Fruit fly (Drosophila melanogaster) whole organism, embryonic: ENCODE data around the gene CG42579.

ENCODE experiments used
- Blimp-1 ChIP-seq: fragments of 200-800 bp; sonication (Bioruptor generic); optimal IDR thresholded peaks from 3 replicates; lab custom pipeline; 2018; ENCODE audit warnings: missing biosample characterization, missing genetic modification characterization, mild to moderate bottlenecking, moderate library complexity, missing genetic modification reagents
- CG12155 ChIP-seq: fragments of 200-800 bp; sonication (Bioruptor generic); optimal IDR thresholded peaks from 3 replicates; lab custom pipeline; 2016; ENCODE audit warnings: missing biosample characterization, missing genetic modification characterization
- CG12299 ChIP-seq: fragments of 200-800 bp; sonication (Bioruptor generic); optimal IDR thresholded peaks from 2 replicates; lab custom pipeline; 2018; ENCODE audit warnings: missing biosample characterization, mild to moderate bottlenecking, missing genetic modification characterization
- CG13296 ChIP-seq: fragments of 200-800 bp; sonication (Bioruptor generic); optimal IDR thresholded peaks from 3 replicates; lab custom pipeline; 2018; ENCODE audit warnings: missing biosample characterization, mild to moderate bottlenecking, missing genetic modification characterization
- CG14014 ChIP-seq: fragments of 200-800 bp; sonication (Bioruptor generic); IDR thresholded peaks from 2 replicates; pipeline ENCODE4 v1.3.6; 2022; ENCODE audit warnings: missing biosample characterization, missing genetic modification characterization
- CG15269 ChIP-seq: fragments of 200-800 bp; sonication (Bioruptor generic); optimal IDR thresholded peaks from 2 replicates; lab custom pipeline; 2018; ENCODE audit warnings: missing biosample characterization, mild to moderate bottlenecking, missing genetic modification characterization, moderate library complexity
- CG1529 ChIP-seq: fragments of 200-800 bp; sonication (Bioruptor generic); optimal IDR thresholded peaks from 3 replicates; lab custom pipeline; 2018; ENCODE audit warnings: missing biosample characterization, missing genetic modification characterization
- CG1602 ChIP-seq: fragments of 200-800 bp; sonication (Bioruptor generic); optimal IDR thresholded peaks from 3 replicates; lab custom pipeline; 2016; ENCODE audit warnings: missing biosample characterization, missing genetic modification characterization
- CG16863 ChIP-seq: fragments of 200-800 bp; sonication (Bioruptor generic); optimal IDR thresholded peaks from 3 replicates; lab custom pipeline; 2016; ENCODE audit warnings: missing biosample characterization, missing genetic modification characterization
- CG18764 ChIP-seq: fragments of 200-800 bp; sonication (Bioruptor generic); optimal IDR thresholded peaks from 3 replicates; lab custom pipeline; 2016; ENCODE audit warnings: missing biosample characterization, missing genetic modification characterization
- CG32772 ChIP-seq: fragments of 200-800 bp; sonication (Bioruptor generic); IDR thresholded peaks from 2 replicates; pipeline ENCODE4 v1.3.6; 2022; ENCODE audit warnings: missing biosample characterization, missing genetic modification characterization
- CG34376 ChIP-seq: fragments of 200-800 bp; sonication (Bioruptor generic); optimal IDR thresholded peaks from 2 replicates; lab custom pipeline; 2018; ENCODE audit warnings: missing biosample characterization, mild to moderate bottlenecking, missing genetic modification characterization
- CG4617 ChIP-seq: fragments of 200-800 bp; sonication (Bioruptor generic); optimal IDR thresholded peaks from 3 replicates; lab custom pipeline; 2016; ENCODE audit warnings: missing biosample characterization, missing genetic modification characterization, borderline replicate concordance
- CG4707 ChIP-seq: fragments of 200-800 bp; sonication (Bioruptor generic); optimal IDR thresholded peaks from 2 replicates; lab custom pipeline; 2018; ENCODE audit warnings: missing biosample characterization, mild to moderate bottlenecking, missing genetic modification characterization, moderate library complexity
- CG5953 ChIP-seq: fragments of 200-800 bp; sonication (Bioruptor generic); IDR thresholded peaks from 2 replicates; pipeline ENCODE4 v1.3.6; 2022; ENCODE audit warnings: missing biosample characterization, missing genetic modification characterization
- CG6765 ChIP-seq: fragments of 200-800 bp; sonication (Bioruptor generic); optimal IDR thresholded peaks from 3 replicates; lab custom pipeline; 2017; ENCODE audit warnings: missing biosample characterization, mild to moderate bottlenecking, missing genetic modification characterization
- CG7745 ChIP-seq: fragments of 200-800 bp; sonication (Bioruptor generic); optimal IDR thresholded peaks from 2 replicates; lab custom pipeline; 2018; ENCODE audit warnings: missing biosample characterization, mild to moderate bottlenecking, missing genetic modification characterization, moderate library complexity
- CG7839 ChIP-seq: fragments of 200-800 bp; sonication (Bioruptor generic); optimal IDR thresholded peaks from 3 replicates; lab custom pipeline; 2018; ENCODE audit warnings: missing biosample characterization, mild to moderate bottlenecking, missing genetic modification characterization, moderate library complexity
- CG9215 ChIP-seq: fragments of 200-800 bp; sonication (Bioruptor generic); IDR thresholded peaks from 2 replicates; pipeline ENCODE4 v1.3.6; 2022; ENCODE audit warnings: missing biosample characterization, missing genetic modification characterization
- CkIIα-i1 ChIP-seq: fragments of 200-800 bp; sonication (Bioruptor generic); IDR thresholded peaks from 2 replicates; pipeline ENCODE4 v1.3.6; 2022; ENCODE audit warnings: missing biosample characterization, missing genetic modification characterization
- Dbx ChIP-seq: fragments of 200-800 bp; sonication (Bioruptor generic); IDR thresholded peaks from 3 replicates; pipeline ENCODE4 v1.3.6; 2022; ENCODE audit warnings: missing biosample characterization, missing genetic modification characterization
- Eip74EF ChIP-seq, 2 experiments: fragments of 200-800 bp in 1 of 2; fragments of >200 bp in 1 of 2; sonication (Bioruptor generic) in 1 of 2; optimal IDR thresholded peaks; 2 replicates each; lab custom pipeline; 2017 to 2019; ENCODE audit warnings: missing biosample characterization in 2 of 2, missing genetic modification characterization in 2 of 2, mild to moderate bottlenecking in 1 of 2, moderate library complexity in 1 of 2
- HLH3B ChIP-seq: fragments of 200-800 bp; sonication (Bioruptor generic); IDR thresholded peaks from 2 replicates; pipeline ENCODE4 v1.3.6; 2022; ENCODE audit warnings: missing biosample characterization, missing genetic modification characterization
- HLH54F ChIP-seq: fragments of 200-800 bp; sonication (Bioruptor generic); optimal IDR thresholded peaks from 3 replicates; lab custom pipeline; 2016; ENCODE audit warnings: missing biosample characterization, missing genetic modification characterization
- Hsf ChIP-seq: fragments of 200-800 bp; sonication (Bioruptor generic); optimal IDR thresholded peaks from 3 replicates; lab custom pipeline; 2016; ENCODE audit warnings: missing biosample characterization, missing genetic modification characterization
- MESR4 ChIP-seq: fragments of 200-800 bp; sonication (Bioruptor generic); optimal IDR thresholded peaks from 2 replicates; lab custom pipeline; 2018; ENCODE audit warnings: missing biosample characterization, mild to moderate bottlenecking, missing genetic modification characterization, moderate library complexity
- NC2α ChIP-seq: fragments of 200-800 bp; sonication (Bioruptor generic); optimal IDR thresholded peaks from 2 replicates; lab custom pipeline; 2016; ENCODE audit warnings: missing biosample characterization, missing genetic modification characterization
- NfI ChIP-seq: fragments of 200-800 bp; sonication (Bioruptor generic); optimal IDR thresholded peaks from 3 replicates; lab custom pipeline; 2018; ENCODE audit warnings: missing biosample characterization, mild to moderate bottlenecking, missing genetic modification characterization, moderate library complexity
- Sox100B ChIP-seq: fragments of 200-800 bp; sonication (Bioruptor generic); optimal IDR thresholded peaks from 3 replicates; lab custom pipeline; 2018; ENCODE audit warnings: missing biosample characterization, mild to moderate bottlenecking, missing genetic modification characterization
- Sox102F ChIP-seq: fragments of 200-800 bp; sonication (Bioruptor generic); optimal IDR thresholded peaks from 2 replicates; lab custom pipeline; 2018; ENCODE audit warnings: missing biosample characterization, mild to moderate bottlenecking, missing genetic modification characterization, moderate library complexity
- Sry-β ChIP-seq: fragments of 200-800 bp; sonication (Bioruptor generic); optimal IDR thresholded peaks from 2 replicates; lab custom pipeline; 2018; ENCODE audit warnings: missing biosample characterization, mild to moderate bottlenecking, missing genetic modification characterization, moderate library complexity
- Xrp1 ChIP-seq: fragments of 200-800 bp; sonication (Bioruptor generic); IDR thresholded peaks from 2 replicates; pipeline ENCODE4 v1.3.6; 2022; ENCODE audit warnings: missing biosample characterization, missing genetic modification characterization
- chm ChIP-seq: fragments of 200-800 bp; sonication (Bioruptor generic); IDR thresholded peaks from 2 replicates; pipeline ENCODE4 v1.3.6; 2022; ENCODE audit warnings: missing biosample characterization, missing genetic modification characterization
- eyg ChIP-seq: fragments of 200-800 bp; sonication (Bioruptor generic); optimal IDR thresholded peaks from 3 replicates; lab custom pipeline; 2016; ENCODE audit warnings: missing biosample characterization, missing genetic modification characterization
- fu2 ChIP-seq: fragments of 200-800 bp; sonication (Bioruptor generic); optimal IDR thresholded peaks from 2 replicates; lab custom pipeline; 2016; ENCODE audit warnings: missing biosample characterization, missing genetic modification characterization
- ham ChIP-seq: fragments of 200-800 bp; sonication (Bioruptor generic); IDR thresholded peaks from 2 replicates; pipeline ENCODE4 v1.3.6; 2022; ENCODE audit warnings: missing biosample characterization, missing genetic modification characterization
- hb ChIP-seq: fragments of 200-800 bp; sonication (Bioruptor generic); IDR thresholded peaks from 3 replicates; pipeline ENCODE4 v1.3.6; 2022; ENCODE audit warnings: missing biosample characterization, missing genetic modification characterization; ENCODE audit not compliant: partially characterized antibody
- lilli ChIP-seq: fragments of 200-800 bp; sonication (Bioruptor generic); optimal IDR thresholded peaks from 3 replicates; lab custom pipeline; 2016; ENCODE audit warnings: missing biosample characterization, missing genetic modification characterization
- pnt ChIP-seq: fragments of 200-800 bp; sonication (Bioruptor generic); optimal IDR thresholded peaks from 3 replicates; lab custom pipeline; 2016; ENCODE audit warnings: missing biosample characterization, missing genetic modification characterization
- psq ChIP-seq: fragments of 200-800 bp; sonication (Bioruptor generic); optimal IDR thresholded peaks from 2 replicates; lab custom pipeline; 2017; ENCODE audit warnings: missing biosample characterization, missing genetic modification characterization
- pum ChIP-seq: fragments of 200-800 bp; sonication (Bioruptor generic); optimal IDR thresholded peaks from 2 replicates; lab custom pipeline; 2016; ENCODE audit warnings: missing biosample characterization, missing genetic modification characterization
- sc ChIP-seq, 3 experiments: fragments of >200 bp in 2 of 3; fragments of 200-800 bp in 1 of 3; sonication (Bioruptor generic) in 1 of 3; optimal IDR thresholded peaks; 2 replicates in 2 of 3; 3 replicates in 1 of 3; lab custom pipeline; 2017; ENCODE audit warnings: mild to moderate bottlenecking in 1 of 3, missing biosample characterization in 1 of 3, missing genetic modification characterization in 1 of 3, missing genetic modification reagents in 1 of 3
- sd ChIP-seq: fragments of 200-800 bp; sonication (Bioruptor generic); optimal IDR thresholded peaks from 3 replicates; lab custom pipeline; 2018; ENCODE audit warnings: missing biosample characterization, mild to moderate bottlenecking, missing genetic modification characterization, moderate library complexity
- sisA ChIP-seq: fragments of 200-800 bp; sonication (Bioruptor generic); IDR thresholded peaks from 2 replicates; pipeline ENCODE4 v1.3.6; 2022; ENCODE audit warnings: missing biosample characterization, missing genetic modification characterization
- sna ChIP-seq: fragments of 200-800 bp; sonication (Bioruptor generic); IDR thresholded peaks from 2 replicates; pipeline ENCODE4 v1.3.6; 2022; ENCODE audit warnings: missing biosample characterization, missing genetic modification characterization; ENCODE audit not compliant: partially characterized antibody
- tgo ChIP-seq: fragments of 200-800 bp; sonication (Bioruptor generic); IDR thresholded peaks from 3 replicates; pipeline ENCODE4 v1.3.6; 2022; ENCODE audit warnings: missing biosample characterization, missing genetic modification characterization
- tio ChIP-seq: fragments of 200-800 bp; sonication (Bioruptor generic); optimal IDR thresholded peaks from 2 replicates; lab custom pipeline; 2017; ENCODE audit warnings: missing biosample characterization, missing genetic modification characterization, inconsistent platforms
- tna ChIP-seq: fragments of 200-800 bp; sonication (Bioruptor generic); IDR thresholded peaks from 2 replicates; pipeline ENCODE4 v1.3.6; 2022; ENCODE audit warnings: missing biosample characterization, missing genetic modification characterization; ENCODE audit not compliant: partially characterized antibody
- wor ChIP-seq: fragments of 200-800 bp; sonication (Bioruptor generic); IDR thresholded peaks from 2 replicates; pipeline ENCODE4 v1.3.6; 2022; ENCODE audit warnings: missing biosample characterization, missing genetic modification characterization
- z ChIP-seq: fragments of 200-800 bp; sonication (Bioruptor generic); IDR thresholded peaks from 3 replicates; pipeline ENCODE4 v1.3.6; 2022; ENCODE audit warnings: missing biosample characterization, missing genetic modification characterization

The CG42579 gene

dm6 chrX:20510540-20510939, 16.9 kb upstream of the CG42579 start, which contains the start of gene RhoGAP19D (continued):
- peak; percentile 41 for TF ChIP-seq CG16863 (GFP tag; lab: Kevin White, UChicago)
- peak; percentile 39; the same call in 2 of the 3 replicates for TF ChIP-seq tgo (GFP tag; lab: Robert Waterston, UW)
- 0 out of 2 replicates have a peak, but pooled peaks have one; percentile 37 for TF ChIP-seq CG5953
- TF ChIP-seq z (GFP tag; lab: Robert Waterston, UW): no peak
- TF ChIP-seq CG6765 (GFP tag; lab: Kevin White, UChicago): no peak
- TF ChIP-seq CkIIα-i1: no peak
- peak; percentile 93 for TF ChIP-seq tna (GFP tag; lab: Robert Waterston, UW)
- peak; percentile 27 for TF ChIP-seq CG4617 (GFP tag; lab: Kevin White, UChicago)
- TF ChIP-seq CG7745 (tag; lab: Kevin White, UChicago): no peak
- TF ChIP-seq CG12299: no peak
- TF ChIP-seq hb (GFP tag; lab: Robert Waterston, UW): peak; percentile 93
- peak; percentile 29 for TF ChIP-seq CG34376 (GFP tag; lab: Kevin White, UChicago)
- TF ChIP-seq CG32772 (GFP tag; lab: Robert Waterston, UW): peak; percentile 68
- peak; percentile 47 for TF ChIP-seq CG1602 (GFP tag; lab: Kevin White, UChicago)
- peak; percentile 6 for TF ChIP-seq Blimp-1 (GFP tag; lab: Kevin White, UChicago)
- peak; percentile 53; the same call in 1 of the 2 replicates for TF ChIP-seq Xrp1
- peak; percentile 9 for TF ChIP-seq eyg (GFP tag; lab: Kevin White, UChicago)
- peak; percentile 79 for TF ChIP-seq sna (GFP tag; lab: Robert Waterston, UW)
- no peak for TF ChIP-seq wor
- peak; percentile 52 for TF ChIP-seq CG18764 (GFP tag; lab: Kevin White, UChicago)
- peak; percentile 73 for TF ChIP-seq HLH54F (GFP tag; lab: Kevin White, UChicago)
- no peak for TF ChIP-seq chm (GFP tag; lab: Robert Waterston, UW)
- no peak for TF ChIP-seq CG7839 (tag; lab: Kevin White, UChicago)
- peak; percentile 26 for TF ChIP-seq pum (GFP tag; lab: Kevin White, UChicago)
- no peak for TF ChIP-seq NC2α (GFP tag; lab: Kevin White, UChicago)
- peak; percentile 62 for TF ChIP-seq MESR4 (GFP tag; lab: Kevin White, UChicago)
- no peak for TF ChIP-seq tio (GFP tag; lab: Kevin White, UChicago)
- peak; percentile 73 for TF ChIP-seq lilli
- TF ChIP-seq CG15269: peak; percentile 25
- peak; percentile 32; the same call in 1 of the 2 replicates for TF ChIP-seq HLH3B (GFP tag; lab: Robert Waterston, UW)
- TF ChIP-seq sisA: peak; percentile 44
- TF ChIP-seq CG13296 (GFP tag; lab: Kevin White, UChicago): no peak
- peak; percentile 28 for TF ChIP-seq pnt (GFP tag; lab: Kevin White, UChicago)
- TF ChIP-seq Sry-β (GFP tag; lab: Kevin White, UChicago): no peak
- TF ChIP-seq sd (tag; lab: Kevin White, UChicago): peak; percentile 14
- TF ChIP-seq CG1529 (GFP tag; lab: Kevin White, UChicago): no peak
- TF ChIP-seq CG14014: peak; percentile 32; the same call in 1 of the 2 replicates
- no peak for TF ChIP-seq ham (GFP tag; lab: Robert Waterston, UW)
- peak; percentile 84 for TF ChIP-seq psq
- TF ChIP-seq CG9215: peak; percentile 50; the same call in 1 of the 2 replicates
- TF ChIP-seq NfI (GFP tag; lab: Kevin White, UChicago): peak; percentile 52
- peak; percentile 60 for TF ChIP-seq Hsf (GFP tag; lab: Kevin White, UChicago)
- TF ChIP-seq CG12155 (GFP tag; lab: Kevin White, UChicago): peak; percentile 62
- no peak for TF ChIP-seq sc (optimal IDR thresholded peaks at IDR 0.05; lab: Kevin White, UChicago)
- TF ChIP-seq sc (GFP tag; optimal IDR thresholded peaks at IDR 0.05; lab: Kevin White, UChicago): no peak
- TF ChIP-seq Dbx: peak; percentile 88
- TF ChIP-seq CG4707 (GFP tag; lab: Kevin White, UChicago): no peak
- TF ChIP-seq fu2 (GFP tag; lab: Kevin White, UChicago): peak; percentile 32
- no peak for TF ChIP-seq Eip74EF (GFP tag; optimal IDR thresholded peaks at IDR 0.05; lab: Kevin White, UChicago)
- TF ChIP-seq Sox102F: peak; percentile 4
- TF ChIP-seq Sox100B (GFP tag; lab: Kevin White, UChicago): no peak
